Worm (Caenorhabditis elegans): Measurements from ENCODE around the gene Y59E1A.4.

The Y59E1A.4 gene

DNA sequence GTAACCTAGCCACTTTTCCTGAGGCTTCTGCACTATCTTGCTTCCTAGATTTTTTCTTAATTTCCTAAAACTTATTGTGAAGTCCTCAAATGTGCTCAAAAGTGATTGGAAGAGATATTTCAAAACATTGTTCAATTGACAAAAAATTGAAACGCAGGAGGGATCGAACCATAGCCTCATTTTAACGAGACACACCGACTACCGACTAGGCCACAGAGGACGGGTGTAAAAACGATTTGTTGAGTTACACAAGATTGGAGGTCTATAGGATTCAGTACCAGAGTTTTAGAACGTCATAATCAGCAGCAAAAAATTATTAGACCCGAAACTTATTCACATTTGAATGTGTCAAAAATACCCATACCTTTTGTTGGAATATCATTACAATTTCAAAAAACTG is 539 bp downstream of the Y59E1A.4 start:
- TF ChIP-seq nfya-1 (tag; optimal IDR thresholded peaks at IDR 0.05; ENCODE audit: insufficient read depth), result no peak
- TF ChIP-seq lin-15B (tag; optimal IDR thresholded peaks at IDR 0.05), result no peak
- no peak for TF ChIP-seq elt-3 (tag; optimal IDR thresholded peaks at IDR 0.05)
- no peak for TF ChIP-seq R02D3.7 (tag; optimal IDR thresholded peaks at IDR 0.05)
- TF ChIP-seq aly-2 (tag; optimal IDR thresholded peaks at IDR 0.05), result no peak
- TF ChIP-seq tbx-2 (tag; optimal IDR thresholded peaks at IDR 0.05), result no peak
- no peak for TF ChIP-seq ceh-9 (tag; optimal IDR thresholded peaks at IDR 0.05)
- no peak for TF ChIP-seq nhr-23 (tag; optimal IDR thresholded peaks at IDR 0.05)
- no peak for TF ChIP-seq unc-39 (tag; optimal IDR thresholded peaks at IDR 0.05)
- TF ChIP-seq lin-39 (tag; optimal IDR thresholded peaks at IDR 0.05), result no peak
- no peak for TF ChIP-seq nhr-237 (tag; optimal IDR thresholded peaks at IDR 0.05)
- TF ChIP-seq egl-5 (tag; optimal IDR thresholded peaks at IDR 0.05), result no peak
- TF ChIP-seq ceh-82 (tag; optimal IDR thresholded peaks at IDR 0.05), result no peak
- TF ChIP-seq unc-62 (GFP tag; optimal IDR thresholded peaks at IDR 0.05), result no peak
- TF ChIP-seq skn-1 (tag; optimal IDR thresholded peaks at IDR 0.05), result no peak
- no peak for TF ChIP-seq hmg-11 (tag; optimal IDR thresholded peaks at IDR 0.05)
- no peak for TF ChIP-seq ceh-28 (tag; optimal IDR thresholded peaks at IDR 0.05)
- no peak for TF ChIP-seq mdl-1 (tag; optimal IDR thresholded peaks at IDR 0.05)
- no peak for TF ChIP-seq fkh-2 (tag; optimal IDR thresholded peaks at IDR 0.05)
- no peak for TF ChIP-seq fkh-10 (GFP tag; optimal IDR thresholded peaks at IDR 0.05)

- no peak for TF ChIP-seq elt-2 (tag; optimal IDR thresholded peaks at IDR 0.05)
- TF ChIP-seq mdl-1 (tag; optimal IDR thresholded peaks at IDR 0.05), result no peak
- TF ChIP-seq nhr-237 (tag; optimal IDR thresholded peaks at IDR 0.05), result no peak
- no peak for TF ChIP-seq nhr-12 (tag; optimal IDR thresholded peaks at IDR 0.05)
- TF ChIP-seq ztf-11 (tag; optimal IDR thresholded peaks at IDR 0.05), result no peak
- no peak for TF ChIP-seq eor-1 (tag; optimal IDR thresholded peaks at IDR 0.05)
These were observed 4.3 kb downstream of the Y59E1A.4 start for ce11 chrX:1935438-1935837.

DNA sequence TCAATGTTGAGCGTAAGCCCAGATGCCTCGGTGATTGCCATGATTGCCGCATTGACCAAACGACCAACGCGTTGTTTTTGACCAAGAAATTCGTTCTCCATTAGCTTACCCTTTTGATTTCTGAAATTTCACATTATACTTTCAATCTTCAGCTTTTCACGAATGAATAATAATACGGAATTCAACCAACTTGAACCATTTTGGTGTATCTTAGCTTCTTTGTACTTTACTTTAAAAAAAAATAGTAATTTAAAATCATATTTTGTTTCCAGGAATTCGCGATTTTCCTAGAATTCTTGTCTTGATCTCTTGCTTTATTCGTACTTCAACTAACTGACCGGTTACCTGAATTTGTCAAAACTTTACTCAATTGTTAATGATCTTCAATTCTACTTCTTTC is 15.6 kb downstream of the Y59E1A.4 start, which contains the start of gene ZC53.2:
TSS of gene ZC53.2 (minus strand) at position 101 of the 400 bp plus-strand sequence.
- TF ChIP-seq nfya-1 (tag; optimal IDR thresholded peaks at IDR 0.05; ENCODE audit: insufficient read depth), result no peak
- no peak for TF ChIP-seq nhr-23 (tag; optimal IDR thresholded peaks at IDR 0.05)
- TF ChIP-seq jun-1 (tag; optimal IDR thresholded peaks at IDR 0.05), result no peak
- TF ChIP-seq R02D3.7 (tag; optimal IDR thresholded peaks at IDR 0.05), result no peak
- no peak for TF ChIP-seq ZK546.5 (tag; optimal IDR thresholded peaks at IDR 0.05)
- no peak for TF ChIP-seq fkh-2 (tag; optimal IDR thresholded peaks at IDR 0.05)
- no peak for TF ChIP-seq hmg-11 (tag; optimal IDR thresholded peaks at IDR 0.05)
- no peak for TF ChIP-seq elt-2 (tag; optimal IDR thresholded peaks at IDR 0.05)
- TF ChIP-seq pqm-1 (tag; optimal IDR thresholded peaks at IDR 0.05), result no peak
- TF ChIP-seq lsy-12 (tag; optimal IDR thresholded peaks at IDR 0.05), result no peak
- no peak for TF ChIP-seq fkh-10 (GFP tag; optimal IDR thresholded peaks at IDR 0.05)

DNA sequence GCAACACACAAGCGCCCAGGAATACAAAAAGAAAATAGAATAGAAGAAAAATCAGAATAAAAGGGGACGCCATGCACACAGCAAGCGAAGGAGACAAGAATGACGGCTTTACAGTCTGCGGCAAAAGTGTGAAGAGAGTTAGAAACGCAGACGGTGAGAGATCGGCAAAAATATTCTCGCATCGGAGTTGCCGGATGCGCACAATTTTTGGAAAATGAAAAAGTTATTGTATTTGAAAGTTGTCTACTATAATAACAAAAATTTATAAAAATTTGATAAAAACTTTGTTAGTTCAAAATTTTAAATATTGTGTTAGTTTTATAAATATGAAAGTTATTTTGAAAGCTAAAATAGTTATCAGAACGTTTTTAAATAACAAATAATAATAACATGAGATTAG is 17.5 kb downstream of the Y59E1A.4 start, which contains the start of gene ZC53.22:
TSS of gene ZC53.22 (minus strand) at position 101 of the 400 bp plus-strand sequence.
- TF ChIP-seq zag-1 (tag; optimal IDR thresholded peaks at IDR 0.05) (no peak), nhr-77 (tag; optimal IDR thresholded peaks at IDR 0.05) (no peak), egl-5 (tag; optimal IDR thresholded peaks at IDR 0.05) (no peak), daf-12 (tag; optimal IDR thresholded peaks at IDR 0.05) (no peak), fkh-10 (GFP tag; optimal IDR thresholded peaks at IDR 0.05) (no peak), elt-3 (tag; optimal IDR thresholded peaks at IDR 0.05) (no peak), ceh-28 (tag; optimal IDR thresholded peaks at IDR 0.05) (no peak), ztf-4 (tag; optimal IDR thresholded peaks at IDR 0.05) (no peak), R02D3.7 (tag; optimal IDR thresholded peaks at IDR 0.05) (no peak), jun-1 (tag; optimal IDR thresholded peaks at IDR 0.05) (no peak)

- TF ChIP-seq ceh-9 (tag; optimal IDR thresholded peaks at IDR 0.05) (no peak), tbx-2 (tag; optimal IDR thresholded peaks at IDR 0.05) (no peak), egl-5 (tag; optimal IDR thresholded peaks at IDR 0.05) (no peak), nhr-77 (tag; optimal IDR thresholded peaks at IDR 0.05) (no peak), elt-2 (tag; optimal IDR thresholded peaks at IDR 0.05) (no peak), snpc-4 (tag; optimal IDR thresholded peaks at IDR 0.05) (no peak), eor-1 (tag; optimal IDR thresholded peaks at IDR 0.05) (no peak), ztf-11 (tag; optimal IDR thresholded peaks at IDR 0.05) (no peak), fkh-2 (tag; optimal IDR thresholded peaks at IDR 0.05) (no peak), fos-1 (tag; optimal IDR thresholded peaks at IDR 0.05) (no peak), sea-2 (GFP tag; optimal IDR thresholded peaks at IDR 0.05) (no peak), mdl-1 (tag; optimal IDR thresholded peaks at IDR 0.05) (no peak), nhr-25 (tag; optimal IDR thresholded peaks at IDR 0.05) (no peak), lin-15B (tag; optimal IDR thresholded peaks at IDR 0.05) (no peak), ceh-28 (tag; optimal IDR thresholded peaks at IDR 0.05) (no peak)
These were observed 22.6 kb downstream of the Y59E1A.4 start, which contains the start of gene dot-1.5 for ce11 chrX:1917169-1917568. Gene dot-1.5, plus strand, starts transcription at chrX:1917469.
